Worm (Caenorhabditis elegans): ENCODE results near the gene Y41E3.7.
"Not testable (repeated sequence)": the region's sequence is repeated elsewhere in the genome, so short reads cannot be mapped to it uniquely, and the experiment has no call there.

The Y41E3.7 gene

ce11 chrIV:15006494-15006893, 7.3 kb upstream of the Y41E3.7 start, which contains the start of gene Y41E3.6:
TSS of gene Y41E3.6 (plus strand) at chrIV:15006794.
- not testable (repeated sequence) for TF ChIP-seq mec-3 (tag; optimal IDR thresholded peaks at IDR 0.05; ENCODE audit: borderline replicate concordance); tbx-7 (tag; optimal IDR thresholded peaks at IDR 0.05); hlh-6 (tag; optimal IDR thresholded peaks at IDR 0.05)

ce11 chrIV:15008200-15008599, 5.6 kb upstream of the Y41E3.7 start:
- TF ChIP-seq T23F11.4 (GFP tag; optimal IDR thresholded peaks at IDR 0.05) (no peak), ceh-6 (GFP tag; optimal IDR thresholded peaks at IDR 0.05) (no peak)

- TF ChIP-seq ceh-24 (tag; optimal IDR thresholded peaks at IDR 0.05) (no peak), T23F11.4 (GFP tag; optimal IDR thresholded peaks at IDR 0.05) (no peak), che-1 (tag; optimal IDR thresholded peaks at IDR 0.05) (no peak), ceh-31 (tag; optimal IDR thresholded peaks at IDR 0.05) (no peak), unc-42 (tag; optimal IDR thresholded peaks at IDR 0.05) (no peak), ets-4 (tag; optimal IDR thresholded peaks at IDR 0.05) (no peak), ceh-9 (tag; optimal IDR thresholded peaks at IDR 0.05) (no peak)
Observed at ce11 chrIV:15011169-15011568, 2.7 kb upstream of the Y41E3.7 start.

- TF ChIP-seq zip-5 (tag; optimal IDR thresholded peaks at IDR 0.05): no peak
- no peak for TF ChIP-seq sox-4 (tag; optimal IDR thresholded peaks at IDR 0.05)
- TF ChIP-seq pax-1 (tag; optimal IDR thresholded peaks at IDR 0.05): no peak
- TF ChIP-seq K02D7.2 (tag; optimal IDR thresholded peaks at IDR 0.05): no peak
- no peak for TF ChIP-seq ceh-9 (tag; optimal IDR thresholded peaks at IDR 0.05)
- TF ChIP-seq npax-4 (tag; optimal IDR thresholded peaks at IDR 0.05): no peak
- no peak for TF ChIP-seq rnt-1 (tag; optimal IDR thresholded peaks at IDR 0.05)
- TF ChIP-seq dmd-4 (tag; optimal IDR thresholded peaks at IDR 0.05; ENCODE audit: borderline replicate concordance): no peak
- no peak for TF ChIP-seq pros-1 (tag; optimal IDR thresholded peaks at IDR 0.05)
- no peak for TF ChIP-seq C38D4.7 (GFP tag; optimal IDR thresholded peaks at IDR 0.05)
Observed at ce11 chrIV:15012154-15012892, 1.5 kb upstream of the Y41E3.7 start.

- no peak for TF ChIP-seq ztf-16 (tag; optimal IDR thresholded peaks at IDR 0.05)
- TF ChIP-seq ceh-22 (tag; optimal IDR thresholded peaks at IDR 0.05): no peak
- no peak for TF ChIP-seq ets-4 (tag; optimal IDR thresholded peaks at IDR 0.05)
- no peak for TF ChIP-seq lin-11 (tag; optimal IDR thresholded peaks at IDR 0.05)
- no peak for TF ChIP-seq ceh-24 (tag; optimal IDR thresholded peaks at IDR 0.05)
- TF ChIP-seq ceh-31 (tag; optimal IDR thresholded peaks at IDR 0.05): no peak
- no peak for TF ChIP-seq unc-86 (tag; optimal IDR thresholded peaks at IDR 0.05)
- no peak for TF ChIP-seq Y22D7AL.16 (tag; optimal IDR thresholded peaks at IDR 0.05)
- TF ChIP-seq odd-2 (tag; optimal IDR thresholded peaks at IDR 0.05): no peak
- TF ChIP-seq F13H6.1 (tag; optimal IDR thresholded peaks at IDR 0.05): no peak
- TF ChIP-seq pha-2 (tag; optimal IDR thresholded peaks at IDR 0.05): no peak
- no peak for TF ChIP-seq elt-2 (tag; optimal IDR thresholded peaks at IDR 0.05)
- TF ChIP-seq unc-55 (GFP tag; optimal IDR thresholded peaks at IDR 0.05): no peak
- no peak for TF ChIP-seq tbx-2 (tag; optimal IDR thresholded peaks at IDR 0.05)
- TF ChIP-seq eyg-1 (tag; optimal IDR thresholded peaks at IDR 0.05): no peak
- no peak for TF ChIP-seq sdc-2 (tag; optimal IDR thresholded peaks at IDR 0.05)
Observed at ce11 chrIV:15013083-15013482, 752 bp upstream of the Y41E3.7 start, which contains the start of gene qars-1. TSS of gene qars-1 (minus strand) at chrIV:15013183.

- TF ChIP-seq K02D7.2 (tag; optimal IDR thresholded peaks at IDR 0.05): no peak
- no peak for TF ChIP-seq hlh-30 (tag; optimal IDR thresholded peaks at IDR 0.05; ENCODE audit: insufficient read depth)
- TF ChIP-seq ceh-14 (tag; optimal IDR thresholded peaks at IDR 0.05): no peak
- TF ChIP-seq unc-42 (tag; optimal IDR thresholded peaks at IDR 0.05): peak; percentile 99
- TF ChIP-seq ceh-48 (tag; optimal IDR thresholded peaks at IDR 0.05): no peak
- TF ChIP-seq ceh-31 (tag; optimal IDR thresholded peaks at IDR 0.05): peak; percentile 54
- TF ChIP-seq F13H6.1 (tag; optimal IDR thresholded peaks at IDR 0.05): no peak
- TF ChIP-seq ceh-18 (tag; optimal IDR thresholded peaks at IDR 0.05): no peak
- TF ChIP-seq ama-1 (optimal IDR thresholded peaks at IDR 0.05): no peak
- TF ChIP-seq C38D4.7 (GFP tag; optimal IDR thresholded peaks at IDR 0.05): no peak
- TF ChIP-seq hlh-15 (tag; optimal IDR thresholded peaks at IDR 0.05): no peak
- TF ChIP-seq ceh-9 (tag; optimal IDR thresholded peaks at IDR 0.05): no peak
- no peak for TF ChIP-seq lin-11 (tag; optimal IDR thresholded peaks at IDR 0.05)
- no peak for TF ChIP-seq fax-1 (tag; optimal IDR thresholded peaks at IDR 0.05)
- no peak for TF ChIP-seq hlh-13 (GFP tag; optimal IDR thresholded peaks at IDR 0.05)
- TF ChIP-seq pha-4 (tag; optimal IDR thresholded peaks at IDR 0.05): no peak
- TF ChIP-seq ceh-34 (tag; optimal IDR thresholded peaks at IDR 0.05): no peak
Observed at ce11 chrIV:15016984-15017383, 3.1 kb downstream of the Y41E3.7 start.
